Fruit fly (Drosophila melanogaster): ENCODE data around the gene CG42507.

Gene CG42507

DNA sequence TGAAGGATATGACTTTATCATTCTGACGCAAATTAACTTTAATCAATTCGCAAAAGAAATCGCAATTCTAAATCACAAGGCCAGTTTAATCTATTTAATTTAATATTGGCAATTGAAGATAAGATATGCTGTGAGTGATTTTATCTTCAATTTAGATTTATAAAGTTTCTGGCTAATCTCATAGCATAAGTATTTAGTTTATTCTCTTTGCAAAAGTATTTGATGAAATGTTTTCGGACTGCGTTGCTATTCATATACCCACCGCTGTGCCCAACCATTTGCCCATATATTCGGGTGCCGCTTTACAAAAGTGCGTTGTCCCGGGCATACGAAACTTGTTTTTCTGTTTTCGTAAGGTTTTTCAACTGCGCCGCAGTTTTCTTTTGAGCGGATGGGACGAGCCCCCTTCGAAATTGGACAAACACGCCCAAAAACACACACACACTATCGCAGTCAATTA lies 27.2 kb upstream of the CG42507 start:
- TF ChIP-seq CG14711 (tag; optimal IDR thresholded peaks at IDR 0.05) (peak; percentile 61), CG7101 (tag; optimal IDR thresholded peaks at IDR 0.05) (peak; percentile 54), tj (GFP tag; optimal IDR thresholded peaks at IDR 0.05) (no peak), Crg-1 (GFP tag; optimal IDR thresholded peaks at IDR 0.05) (peak; percentile 17), Clk (GFP tag; optimal IDR thresholded peaks at IDR 0.05) (no peak), cnc (optimal IDR thresholded peaks at IDR 0.05) (no peak), CG33017 (tag; optimal IDR thresholded peaks at IDR 0.05) (peak; percentile 66), pad (GFP tag; optimal IDR thresholded peaks at IDR 0.05) (peak; percentile 22), CG12768 (GFP tag; optimal IDR thresholded peaks at IDR 0.05) (peak; percentile 40), toe (GFP tag; optimal IDR thresholded peaks at IDR 0.05) (peak; percentile 42), CG1620 (GFP tag; optimal IDR thresholded peaks at IDR 0.05) (peak; percentile 25), kay (GFP tag; ENCODE audit: borderline replicate concordance) (no peak), ovo (GFP tag; optimal IDR thresholded peaks at IDR 0.05) (no peak), Hr96 (GFP tag; optimal IDR thresholded peaks at IDR 0.05) (peak; percentile 45), bab1 (GFP tag; optimal IDR thresholded peaks at IDR 0.05) (no peak), Mnt (GFP tag; optimal IDR thresholded peaks at IDR 0.05) (no peak), CG7045 (GFP tag; optimal IDR thresholded peaks at IDR 0.05) (peak; percentile 85), CG11617 (GFP tag; optimal IDR thresholded peaks at IDR 0.05) (peak; percentile 56), CG5204 (GFP tag; optimal IDR thresholded peaks at IDR 0.05) (peak; percentile 69)

DNA sequence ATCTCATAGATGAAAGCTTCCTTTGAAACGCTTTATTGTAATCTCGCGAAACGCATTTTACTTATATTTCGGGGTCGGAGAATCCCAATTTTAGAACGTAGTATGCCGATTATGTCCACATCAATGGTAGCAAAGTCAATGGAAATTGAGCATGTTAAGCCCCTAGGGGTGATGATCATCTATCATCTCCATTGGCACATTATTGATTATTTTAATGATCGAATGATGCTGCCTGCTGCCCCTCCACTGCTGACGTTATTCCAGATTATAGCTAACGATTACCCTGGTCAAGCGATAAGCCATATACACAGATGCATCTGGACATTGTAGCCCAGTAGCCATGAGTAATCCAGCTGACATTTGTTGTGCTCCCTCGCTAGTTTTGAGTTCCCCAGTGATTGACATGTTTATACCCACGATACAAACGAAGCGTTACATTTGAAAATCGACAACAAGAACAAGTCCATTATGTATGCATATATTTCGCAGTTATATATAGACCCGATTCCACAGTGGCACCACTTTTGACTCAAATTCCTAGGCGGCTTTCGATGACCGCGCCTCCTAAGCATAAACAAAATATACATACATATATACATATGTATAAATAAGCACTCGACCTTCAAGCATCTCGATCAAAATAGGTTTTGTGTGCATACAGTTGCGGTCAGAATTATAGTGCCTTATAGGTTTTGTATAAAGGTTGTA lies 26.6 kb upstream of the CG42507 start:
- TF ChIP-seq tj (GFP tag; optimal IDR thresholded peaks at IDR 0.05) (no peak), ovo (GFP tag; optimal IDR thresholded peaks at IDR 0.05) (no peak), kay (GFP tag; ENCODE audit: borderline replicate concordance) (peak; percentile 90), CG14711 (tag; optimal IDR thresholded peaks at IDR 0.05) (no peak)

DNA sequence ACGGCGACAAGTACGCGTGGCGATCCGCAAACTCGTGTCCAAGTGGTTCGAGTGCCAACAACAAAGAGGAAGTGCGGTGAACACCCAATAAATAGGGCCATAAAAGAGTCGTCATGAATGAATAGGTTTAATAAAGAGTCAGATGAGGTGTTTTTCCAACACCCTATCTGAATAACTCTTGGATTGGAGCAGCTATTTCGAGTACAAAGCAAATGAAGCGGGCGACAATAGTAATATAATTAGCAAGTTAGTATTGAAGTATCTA lies 25.5 kb upstream of the CG42507 start:
- peak; percentile 79 for TF ChIP-seq cic (GFP tag; optimal IDR thresholded peaks at IDR 0.05)
- no peak for TF ChIP-seq CG7045 (GFP tag; optimal IDR thresholded peaks at IDR 0.05)
- TF ChIP-seq Hr96 (GFP tag; optimal IDR thresholded peaks at IDR 0.05), result no peak
- no peak for TF ChIP-seq tj (GFP tag; optimal IDR thresholded peaks at IDR 0.05)
- no peak for TF ChIP-seq Clk (GFP tag; optimal IDR thresholded peaks at IDR 0.05)
- no peak for TF ChIP-seq toe (GFP tag; optimal IDR thresholded peaks at IDR 0.05)
- TF ChIP-seq CG5204 (GFP tag; optimal IDR thresholded peaks at IDR 0.05), result no peak
- TF ChIP-seq bab1 (GFP tag; optimal IDR thresholded peaks at IDR 0.05), result no peak
- TF ChIP-seq pad (GFP tag; optimal IDR thresholded peaks at IDR 0.05), result no peak
- no peak for TF ChIP-seq ovo (GFP tag; optimal IDR thresholded peaks at IDR 0.05)
- TF ChIP-seq CG1620 (GFP tag; optimal IDR thresholded peaks at IDR 0.05), result no peak
- TF ChIP-seq CG7101 (tag; optimal IDR thresholded peaks at IDR 0.05), result no peak
- no peak for TF ChIP-seq CG14711 (tag; optimal IDR thresholded peaks at IDR 0.05)
- TF ChIP-seq Mnt (GFP tag; optimal IDR thresholded peaks at IDR 0.05), result peak; percentile 17
- TF ChIP-seq CG11617 (GFP tag; optimal IDR thresholded peaks at IDR 0.05), result no peak
- no peak for TF ChIP-seq kay (GFP tag; ENCODE audit: borderline replicate concordance)
- TF ChIP-seq cnc (optimal IDR thresholded peaks at IDR 0.05), result no peak
- TF ChIP-seq Crg-1 (GFP tag; optimal IDR thresholded peaks at IDR 0.05), result no peak
- peak; percentile 16 for TF ChIP-seq CG33017 (tag; optimal IDR thresholded peaks at IDR 0.05)
- TF ChIP-seq CG12768 (GFP tag; optimal IDR thresholded peaks at IDR 0.05), result no peak

DNA sequence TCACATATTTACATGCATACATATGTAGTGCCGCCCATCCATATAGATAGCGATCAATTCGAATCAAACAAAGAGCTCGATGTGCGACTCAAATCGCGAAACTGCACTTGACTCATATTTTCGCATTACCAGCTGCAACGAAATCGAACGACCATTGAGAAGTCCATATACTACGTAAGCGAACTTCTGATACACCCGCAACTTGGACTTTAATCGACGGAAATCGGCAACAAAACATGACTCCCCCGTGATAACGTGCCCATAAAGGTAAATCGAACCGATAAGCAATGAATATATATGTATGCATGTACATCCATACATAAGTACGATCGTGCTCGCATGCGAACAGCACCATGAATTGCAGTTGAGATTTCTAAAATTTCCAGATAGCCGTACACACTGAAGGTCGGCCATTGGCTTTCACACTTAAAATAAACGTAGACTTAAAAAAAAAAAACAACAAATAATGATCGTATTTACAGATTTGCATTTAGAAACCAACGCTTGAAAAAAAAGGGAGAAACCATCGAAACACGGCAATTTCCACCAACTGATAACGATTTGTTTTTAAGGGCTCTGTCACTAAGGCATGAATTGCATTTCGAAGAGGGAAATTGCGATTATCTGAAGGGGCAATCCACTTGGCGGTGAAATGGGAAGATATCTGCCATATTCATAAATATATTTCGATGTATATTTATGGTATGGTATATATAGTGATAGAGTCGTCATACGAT lies 25.0 kb upstream of the CG42507 start:
- TF ChIP-seq Hr96 (GFP tag; optimal IDR thresholded peaks at IDR 0.05) (no peak), CG7045 (GFP tag; optimal IDR thresholded peaks at IDR 0.05) (no peak), kay (GFP tag; ENCODE audit: borderline replicate concordance) (peak; percentile 97), CG7101 (tag; optimal IDR thresholded peaks at IDR 0.05) (no peak), Clk (GFP tag; optimal IDR thresholded peaks at IDR 0.05) (no peak), tj (GFP tag; optimal IDR thresholded peaks at IDR 0.05) (peak; percentile 43), CG12768 (GFP tag; optimal IDR thresholded peaks at IDR 0.05) (peak; percentile 28), Crg-1 (GFP tag; optimal IDR thresholded peaks at IDR 0.05) (no peak), CG33017 (tag; optimal IDR thresholded peaks at IDR 0.05) (no peak), CG5204 (GFP tag; optimal IDR thresholded peaks at IDR 0.05) (no peak), CG11617 (GFP tag; optimal IDR thresholded peaks at IDR 0.05) (no peak), cnc (optimal IDR thresholded peaks at IDR 0.05) (no peak), cic (GFP tag; optimal IDR thresholded peaks at IDR 0.05) (peak; percentile 32)

DNA sequence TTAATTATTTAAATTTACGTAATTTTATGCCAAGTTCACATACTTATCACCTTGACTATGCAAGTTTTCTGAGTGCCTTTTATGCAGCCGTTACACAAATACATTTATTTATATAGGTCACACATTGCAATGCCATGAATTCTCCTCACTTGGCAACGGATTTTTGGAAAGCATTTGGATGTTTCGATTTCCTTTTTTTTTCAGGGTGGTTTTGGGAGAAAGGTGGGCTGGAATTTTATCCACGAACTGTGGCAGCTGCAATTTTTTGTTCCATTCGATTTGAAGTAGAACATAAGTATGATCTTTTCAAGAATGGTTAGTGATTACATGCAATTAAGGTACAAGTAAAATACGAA lies 24.1 kb upstream of the CG42507 start:
- TF ChIP-seq kay (GFP tag; ENCODE audit: borderline replicate concordance) (peak; percentile 66), cnc (optimal IDR thresholded peaks at IDR 0.05) (no peak)

DNA sequence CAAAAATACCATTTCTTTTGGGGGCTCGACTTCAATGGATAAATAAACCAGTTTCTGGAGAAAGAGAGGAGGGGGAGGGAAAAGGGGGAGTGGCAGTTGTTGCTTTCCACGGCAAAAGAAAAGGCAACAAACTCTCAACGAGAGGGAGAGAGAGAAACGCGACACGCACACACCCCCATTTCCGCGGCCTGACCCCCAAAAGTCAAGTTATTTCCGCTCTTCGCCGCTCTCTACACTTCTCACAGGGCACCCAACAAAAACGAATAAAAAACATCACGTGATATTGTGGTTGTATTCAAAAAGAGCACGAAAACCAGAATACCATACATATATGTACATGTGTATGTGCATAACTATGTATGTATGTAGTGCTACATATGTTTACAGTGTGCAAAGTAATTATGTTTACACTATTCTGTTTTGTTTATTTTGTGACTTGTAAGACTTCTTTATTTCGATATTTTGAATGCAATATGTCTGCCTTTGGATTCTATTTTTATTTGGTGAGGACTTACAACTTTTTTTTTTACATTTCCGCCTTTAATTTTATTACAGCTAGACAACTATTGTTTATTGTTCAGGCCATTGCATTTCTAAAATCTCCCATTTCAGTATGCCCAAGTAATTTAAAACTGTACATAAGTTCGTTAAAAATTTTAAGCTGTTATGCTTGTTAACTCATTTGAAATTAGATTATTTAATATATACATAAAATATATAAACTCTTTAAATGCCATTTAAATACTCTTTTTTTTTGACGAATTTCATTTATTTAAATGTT lies 23.5 kb upstream of the CG42507 start:
- TF ChIP-seq Mnt (GFP tag; optimal IDR thresholded peaks at IDR 0.05), result no peak
- no peak for TF ChIP-seq kay (GFP tag; ENCODE audit: borderline replicate concordance)
- TF ChIP-seq CG1620 (GFP tag; optimal IDR thresholded peaks at IDR 0.05), result no peak
- TF ChIP-seq CG14711 (tag; optimal IDR thresholded peaks at IDR 0.05), result peak; percentile 5
- peak; percentile 52 for TF ChIP-seq CG11617 (GFP tag; optimal IDR thresholded peaks at IDR 0.05)
- TF ChIP-seq cic (GFP tag; optimal IDR thresholded peaks at IDR 0.05), result peak; percentile 28
- TF ChIP-seq CG33017 (tag; optimal IDR thresholded peaks at IDR 0.05), result no peak
- peak; percentile 48 for TF ChIP-seq CG7045 (GFP tag; optimal IDR thresholded peaks at IDR 0.05)
- TF ChIP-seq CG12768 (GFP tag; optimal IDR thresholded peaks at IDR 0.05), result peak; percentile 20
- TF ChIP-seq toe (GFP tag; optimal IDR thresholded peaks at IDR 0.05), result no peak
- no peak for TF ChIP-seq Clk (GFP tag; optimal IDR thresholded peaks at IDR 0.05)
- peak; percentile 30 for TF ChIP-seq Crg-1 (GFP tag; optimal IDR thresholded peaks at IDR 0.05)
- peak; percentile 8 for TF ChIP-seq CG7101 (tag; optimal IDR thresholded peaks at IDR 0.05)
- peak; percentile 87 for TF ChIP-seq bab1 (GFP tag; optimal IDR thresholded peaks at IDR 0.05)
- peak; percentile 61 for TF ChIP-seq tj (GFP tag; optimal IDR thresholded peaks at IDR 0.05)

All from whole organism, adult.